Fruit fly (Drosophila melanogaster) whole organism, embryonic: ENCODE data around the gene Etfb.

ENCODE experiments used
- Aef1 ChIP-seq: fragments of 200-800 bp; sonication (Bioruptor generic); IDR thresholded peaks from 3 replicates; pipeline ENCODE4 v1.3.6; 2022; ENCODE audit warnings: missing biosample characterization, missing genetic modification characterization
- CG12769 ChIP-seq: fragments of 200-800 bp; sonication (Bioruptor generic); optimal IDR thresholded peaks from 2 replicates; lab custom pipeline; 2019; ENCODE audit warnings: missing biosample characterization, mild to moderate bottlenecking, missing genetic modification characterization, moderate library complexity
- CG16815 ChIP-seq: fragments of 200-800 bp; sonication (Bioruptor generic); optimal IDR thresholded peaks from 3 replicates; lab custom pipeline; 2017; ENCODE audit warnings: missing biosample characterization, mild to moderate bottlenecking, missing genetic modification characterization
- Pdp1 ChIP-seq, 2 experiments: fragments of 200-800 bp; sonication (Bioruptor generic); optimal IDR thresholded peaks; 3 replicates each; lab custom pipeline; 2016; ENCODE audit warnings: missing biosample characterization in 2 of 2, missing genetic modification characterization in 2 of 2, mild to moderate bottlenecking in 1 of 2, moderate library complexity in 1 of 2
- Sox102F ChIP-seq: fragments of 200-800 bp; sonication (Bioruptor generic); optimal IDR thresholded peaks from 2 replicates; lab custom pipeline; 2018; ENCODE audit warnings: missing biosample characterization, mild to moderate bottlenecking, missing genetic modification characterization, moderate library complexity
- nau ChIP-seq: fragments of 200-800 bp; sonication (Bioruptor generic); optimal IDR thresholded peaks from 3 replicates; lab custom pipeline; 2017; ENCODE audit warnings: missing biosample characterization, mild to moderate bottlenecking, missing genetic modification characterization, missing genetic modification reagents
- otp ChIP-seq: fragments of 200-800 bp; sonication (Bioruptor generic); IDR thresholded peaks from 3 replicates; pipeline ENCODE4, ENCODE4 v1.3.6; 2022; ENCODE audit warnings: missing biosample characterization, missing genetic modification characterization
- seq ChIP-seq: fragments of 200-800 bp; sonication (Bioruptor generic); IDR thresholded peaks from 2 replicates; pipeline ENCODE4 v1.3.6; 2022; ENCODE audit warnings: missing biosample characterization, missing genetic modification characterization
- zfh1 ChIP-seq: fragments of 200-800 bp; sonication (Bioruptor generic); IDR thresholded peaks from 3 replicates; pipeline ENCODE4 v1.3.6; 2022; ENCODE audit warnings: missing biosample characterization, missing genetic modification characterization

- TF ChIP-seq nau (GFP tag; lab: Kevin White, UChicago): no peak
- TF ChIP-seq CG16815 (GFP tag; lab: Kevin White, UChicago): no peak
- no peak for TF ChIP-seq Sox102F (GFP tag; lab: Kevin White, UChicago)
- TF ChIP-seq CG12769 (tag; lab: Kevin White, UChicago): peak; percentile 69
- no peak for TF ChIP-seq otp
- TF ChIP-seq Aef1 (GFP tag; lab: Robert Waterston, UW): no peak
- no peak for TF ChIP-seq seq (GFP tag; lab: Robert Waterston, UW)
- no peak for TF ChIP-seq zfh1
- no peak for TF ChIP-seq Pdp1 (GFP tag; optimal IDR thresholded peaks at IDR 0.05; lab: Kevin White, UChicago)
Observed at dm6 chr3R:29778139-29778984, 24.4 kb downstream of the Etfb start.
